Worm (Caenorhabditis elegans) whole organism, L2 larva: ENCODE data around the gene F36H1.3.
"Not testable (repeated sequence)": the region's sequence is repeated elsewhere in the genome, so short reads cannot be mapped to it uniquely, and the experiment has no call there.

Experiments
- C34F6.9 ChIP-seq: fragments of 150-350 bp; optimal IDR thresholded peaks from 2 replicates; lab custom pipeline; 2014; ENCODE audit warnings: missing biosample characterization, missing genetic modification characterization
- F13H6.1 ChIP-seq: sonication (generic microtip); optimal IDR thresholded peaks from 2 replicates; lab custom pipeline; 2016; ENCODE audit warnings: missing genetic modification characterization, missing compliant biosample characterization
- R02D3.7 ChIP-seq: fragments of 150-350 bp; optimal IDR thresholded peaks from 2 replicates; lab custom pipeline; 2014; ENCODE audit warnings: missing biosample characterization, missing genetic modification characterization
- Y55F3AM.14 ChIP-seq: fragments of 200-800 bp; sonication (Bioruptor generic); optimal IDR thresholded peaks from 2 replicates; lab custom pipeline; 2018; ENCODE audit warnings: mild to moderate bottlenecking, missing genetic modification characterization, missing compliant biosample characterization
- aly-2 ChIP-seq: fragments of 150-350 bp; optimal IDR thresholded peaks from 2 replicates; lab custom pipeline; 2014; ENCODE audit warnings: missing biosample characterization, missing genetic modification characterization
- ama-1 ChIP-seq: fragments of 150-350 bp; optimal IDR thresholded peaks from 2 replicates; lab custom pipeline; 2018; ENCODE audit warnings: inconsistent platforms
- blmp-1 ChIP-seq: sonication (generic microtip); optimal IDR thresholded peaks from 2 replicates; lab custom pipeline; 2017; ENCODE audit warnings: missing genetic modification characterization, mild to moderate bottlenecking, missing compliant biosample characterization, antibody characterized with exemption, moderate library complexity; ENCODE audit not compliant: insufficient read depth
- ceh-16 ChIP-seq: fragments of 150-350 bp; optimal IDR thresholded peaks from 2 replicates; lab custom pipeline; 2014; ENCODE audit warnings: missing biosample characterization, missing genetic modification characterization
- dmd-4 ChIP-seq: sonication (generic microtip); optimal IDR thresholded peaks from 2 replicates; lab custom pipeline; 2017; ENCODE audit warnings: missing biosample characterization, missing genetic modification characterization
- egl-27 ChIP-seq: sonication (generic microtip); optimal IDR thresholded peaks from 3 replicates; lab custom pipeline; 2017; ENCODE audit warnings: missing biosample characterization, missing genetic modification reagents, missing genetic modification characterization
- elt-1 ChIP-seq: fragments of 150-350 bp; optimal IDR thresholded peaks from 2 replicates; lab custom pipeline; 2014; ENCODE audit warnings: missing biosample characterization, missing genetic modification characterization
- elt-3 ChIP-seq: sonication (generic microtip); optimal IDR thresholded peaks from 2 replicates; lab custom pipeline; 2017; ENCODE audit warnings: missing biosample characterization, missing genetic modification characterization
- fos-1 ChIP-seq: fragments of 150-350 bp; optimal IDR thresholded peaks from 2 replicates; lab custom pipeline; 2014; ENCODE audit warnings: missing biosample characterization, missing genetic modification characterization
- lin-11 ChIP-seq: fragments of 150-350 bp; sonication (generic microtip); optimal IDR thresholded peaks from 2 replicates; lab custom pipeline; 2014; ENCODE audit warnings: missing biosample characterization, missing genetic modification characterization, inconsistent platforms, mixed read lengths
- lin-13 ChIP-seq: fragments of 150-350 bp; optimal IDR thresholded peaks from 2 replicates; lab custom pipeline; 2014; ENCODE audit warnings: missing biosample characterization, missing genetic modification reagents, missing genetic modification characterization
- lin-39 ChIP-seq: fragments of 150-350 bp; optimal IDR thresholded peaks from 2 replicates; lab custom pipeline; 2014; ENCODE audit warnings: missing biosample characterization, missing genetic modification reagents, missing genetic modification characterization
- lsy-2 ChIP-seq, 2 experiments: fragments of 150-350 bp in 1 of 2; sonication (generic microtip) in 1 of 2; optimal IDR thresholded peaks; 2 replicates each; lab custom pipeline; 2014 to 2017; ENCODE audit warnings: missing biosample characterization in 2 of 2, missing genetic modification characterization in 2 of 2
- mab-5 ChIP-seq: fragments of 150-350 bp; optimal IDR thresholded peaks from 2 replicates; lab custom pipeline; 2014; ENCODE audit warnings: missing biosample characterization, missing genetic modification characterization
- mbf-1 ChIP-seq: sonication (generic microtip); optimal IDR thresholded peaks from 2 replicates; lab custom pipeline; 2017; ENCODE audit warnings: missing biosample characterization, missing genetic modification characterization
- mdl-1 ChIP-seq, 2 experiments: fragments of 150-350 bp in 1 of 2; sonication (generic microtip) in 1 of 2; optimal IDR thresholded peaks; 2 replicates each; lab custom pipeline; 2017; ENCODE audit warnings: missing biosample characterization in 2 of 2, missing genetic modification characterization in 2 of 2
- nhr-10 ChIP-seq: sonication (generic microtip); optimal IDR thresholded peaks from 2 replicates; lab custom pipeline; 2017; ENCODE audit warnings: missing biosample characterization, missing genetic modification characterization
- nhr-12 ChIP-seq: fragments of 150-350 bp; optimal IDR thresholded peaks from 2 replicates; lab custom pipeline; 2014; ENCODE audit warnings: missing biosample characterization, missing genetic modification characterization
- nhr-129 ChIP-seq: fragments of 150-350 bp; optimal IDR thresholded peaks from 2 replicates; lab custom pipeline; 2014; ENCODE audit warnings: missing biosample characterization, missing genetic modification characterization
- nhr-21 ChIP-seq: fragments of 150-350 bp; optimal IDR thresholded peaks from 2 replicates; lab custom pipeline; 2014; ENCODE audit warnings: missing biosample characterization, missing genetic modification characterization
- nhr-23 ChIP-seq: fragments of 150-350 bp; optimal IDR thresholded peaks from 2 replicates; lab custom pipeline; 2014; ENCODE audit warnings: missing biosample characterization, missing genetic modification reagents, missing genetic modification characterization
- nhr-237 ChIP-seq: fragments of 150-350 bp; optimal IDR thresholded peaks from 2 replicates; lab custom pipeline; 2014; ENCODE audit warnings: missing biosample characterization, missing genetic modification characterization
- nhr-25 ChIP-seq: fragments of 150-350 bp; sonication (generic microtip); optimal IDR thresholded peaks from 3 replicates; lab custom pipeline; 2014; ENCODE audit warnings: missing biosample characterization, missing genetic modification characterization
- nhr-6 ChIP-seq: fragments of 150-350 bp; optimal IDR thresholded peaks from 2 replicates; lab custom pipeline; 2014; ENCODE audit warnings: missing biosample characterization, missing genetic modification characterization
- nhr-77 ChIP-seq: fragments of 150-350 bp; optimal IDR thresholded peaks from 2 replicates; lab custom pipeline; 2014; ENCODE audit warnings: missing biosample characterization, missing genetic modification characterization
- sma-9 ChIP-seq, 2 experiments: fragments of 150-350 bp in 1 of 2; sonication (generic microtip) in 1 of 2; optimal IDR thresholded peaks; 2 replicates each; lab custom pipeline; 2014 to 2016; ENCODE audit warnings: missing genetic modification characterization in 2 of 2, mild to moderate bottlenecking in 1 of 2, missing biosample characterization in 1 of 2, missing compliant biosample characterization in 1 of 2, missing genetic modification reagents in 1 of 2, moderate library complexity in 1 of 2
- snpc-4 ChIP-seq: fragments of 150-350 bp; optimal IDR thresholded peaks from 2 replicates; lab custom pipeline; 2014; ENCODE audit warnings: missing biosample characterization, missing genetic modification characterization
- unc-39 ChIP-seq: fragments of 150-350 bp; optimal IDR thresholded peaks from 2 replicates; lab custom pipeline; 2014; ENCODE audit warnings: missing biosample characterization, missing genetic modification characterization
- unc-55 ChIP-seq: fragments of 150-350 bp; sonication (generic microtip); optimal IDR thresholded peaks from 3 replicates; lab custom pipeline; 2014; ENCODE audit warnings: missing biosample characterization, missing genetic modification reagents, missing genetic modification characterization
- unc-62 ChIP-seq: fragments of 150-350 bp; optimal IDR thresholded peaks from 2 replicates; lab custom pipeline; 2014; ENCODE audit warnings: missing biosample characterization, missing genetic modification reagents, missing genetic modification characterization
- ztf-1 ChIP-seq: fragments of 200-800 bp; sonication (Bioruptor generic); conservative IDR thresholded peaks from 2 replicates; pipeline ENCODE4 v1.3.6; 2022; ENCODE audit warnings: missing genetic modification characterization, missing compliant biosample characterization
- ztf-11 ChIP-seq: sonication (generic microtip); optimal IDR thresholded peaks from 2 replicates; lab custom pipeline; 2017; ENCODE audit warnings: missing biosample characterization, missing genetic modification characterization
- ztf-4 ChIP-seq: fragments of 150-350 bp; optimal IDR thresholded peaks from 2 replicates; lab custom pipeline; 2014; ENCODE audit warnings: missing biosample characterization, missing genetic modification characterization

The F36H1.3 gene

ce11 chrIV:11070895-11071294, 21.0 kb downstream of the F36H1.3 start:
- TF ChIP-seq sma-9 (GFP tag; optimal IDR thresholded peaks at IDR 0.05; lab: Kevin White, UChicago) = not testable (repeated sequence)
- TF ChIP-seq sma-9 (tag; optimal IDR thresholded peaks at IDR 0.05; lab: Kevin White, UChicago) (peak; percentile 59), nhr-237 (tag; lab: Kevin White, UChicago) (peak; percentile 76)

- no peak for TF ChIP-seq dmd-4 (tag; lab: Kevin White, UChicago)
- TF ChIP-seq ztf-11 (tag; lab: Kevin White, UChicago) = no peak
- no peak for TF ChIP-seq nhr-12 (tag; lab: Kevin White, UChicago)
- no peak for TF ChIP-seq ztf-4 (tag; lab: Kevin White, UChicago)
- no peak for TF ChIP-seq ceh-16 (tag; lab: Kevin White, UChicago)
- TF ChIP-seq nhr-25 (tag; lab: Kevin White, UChicago) = no peak
- TF ChIP-seq nhr-129 (tag; lab: Kevin White, UChicago) = no peak
- no peak for TF ChIP-seq egl-27
- TF ChIP-seq nhr-23 = no peak
- no peak for TF ChIP-seq blmp-1 (tag; lab: Kevin White, UChicago)
- TF ChIP-seq nhr-6 = no peak
- no peak for TF ChIP-seq unc-62 (GFP tag; lab: Kevin White, UChicago)
- no peak for TF ChIP-seq mdl-1 (tag; optimal IDR thresholded peaks at IDR 0.05; lab: Kevin White, UChicago)
- no peak for TF ChIP-seq F13H6.1 (tag; lab: Kevin White, UChicago)
Observed at ce11 chrIV:11078482-11078881, 28.6 kb downstream of the F36H1.3 start, which contains the start of gene Y5F2A.4. Gene Y5F2A.4 (minus strand): TSS chrIV:11078582.

- TF ChIP-seq R02D3.7 (tag; lab: Kevin White, UChicago) (no peak), ceh-16 (tag; lab: Kevin White, UChicago) (no peak), snpc-4 (no peak), lsy-2 (tag; optimal IDR thresholded peaks at IDR 0.05; lab: Kevin White, UChicago) (peak in 1 of 2 experiments; percentile 36), ztf-1 (no peak), elt-1 (tag; lab: Kevin White, UChicago) (no peak), lin-39 (no peak), ama-1 (lab: Kevin White, UChicago) (peak; percentile 64), nhr-25 (tag; lab: Kevin White, UChicago) (peak; percentile 18), fos-1 (tag; lab: Kevin White, UChicago) (no peak), mab-5 (tag; lab: Kevin White, UChicago) (no peak), C34F6.9 (tag; lab: Kevin White, UChicago) (no peak), mbf-1 (tag; lab: Kevin White, UChicago) (no peak), sma-9 (GFP tag; optimal IDR thresholded peaks at IDR 0.05; lab: Kevin White, UChicago) (no peak), sma-9 (tag; optimal IDR thresholded peaks at IDR 0.05; lab: Kevin White, UChicago) (no peak), ztf-4 (tag; lab: Kevin White, UChicago) (peak; percentile 41), lin-11 (tag; lab: Kevin White, UChicago) (no peak), nhr-129 (tag; lab: Kevin White, UChicago) (peak; percentile 7), lin-13 (peak; percentile 20), nhr-10 (tag; lab: Kevin White, UChicago) (no peak), blmp-1 (tag; lab: Kevin White, UChicago) (no peak), nhr-23 (no peak), unc-55 (GFP tag; lab: Kevin White, UChicago) (no peak), nhr-21 (tag; lab: Kevin White, UChicago) (no peak), unc-39 (tag; lab: Kevin White, UChicago) (no peak), ztf-11 (tag; lab: Kevin White, UChicago) (no peak), nhr-77 (tag; lab: Kevin White, UChicago) (no peak), aly-2 (tag; lab: Kevin White, UChicago) (no peak), elt-3 (no peak), nhr-6 (no peak), Y55F3AM.14 (GFP tag; lab: Kevin White, UChicago) (peak; percentile 21), dmd-4 (tag; lab: Kevin White, UChicago) (no peak)
Observed at ce11 chrIV:11080823-11081285, 30.9 kb downstream of the F36H1.3 start, which contains the start of gene atg-7. Gene atg-7 (minus strand): TSS chrIV:11081055.

ce11 chrIV:11082153-11082552, 32.2 kb downstream of the F36H1.3 start, which contains the start of gene let-70:
Gene let-70 (minus strand): TSS chrIV:11082253.
- TF ChIP-seq nhr-129 (tag; lab: Kevin White, UChicago) (peak; percentile 12), aly-2 (tag; lab: Kevin White, UChicago) (no peak)
